Fruit fly (Drosophila melanogaster): Measurements from ENCODE around the gene CG16711.

Gene CG16711

DNA sequence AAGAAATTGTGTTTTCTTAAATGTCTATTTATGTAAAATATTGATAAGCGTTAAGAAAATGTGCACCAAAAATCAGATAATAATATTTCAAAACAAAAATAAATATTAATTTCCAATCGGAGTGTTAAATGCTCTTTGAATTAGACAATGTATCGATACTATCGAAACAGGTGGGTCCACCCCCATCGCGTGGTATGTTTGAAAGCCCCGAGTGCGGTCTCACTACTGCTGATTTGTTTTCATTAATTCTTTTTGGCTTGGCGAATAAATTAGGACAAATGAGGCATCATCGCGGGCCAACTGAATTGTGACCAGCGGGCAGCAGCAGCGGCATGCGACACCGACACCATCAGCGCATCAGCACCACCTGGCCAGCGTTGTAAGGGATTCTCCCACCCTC, 22.6 kb downstream of the CG16711 start, which contains the start of gene Naa60:
Gene Naa60 (plus strand): TSS at position 189 of the 400 bp plus-strand sequence.
- peak; percentile 4 for TF ChIP-seq HLH106 (tag; optimal IDR thresholded peaks at IDR 0.05)
- no peak for TF ChIP-seq Sp1 (GFP tag; optimal IDR thresholded peaks at IDR 0.05)
- no peak for TF ChIP-seq Myc (optimal IDR thresholded peaks at IDR 0.05)
- no peak for TF ChIP-seq Rel (GFP tag; optimal IDR thresholded peaks at IDR 0.05)
- peak; percentile 62 for TF ChIP-seq Rel (tag; optimal IDR thresholded peaks at IDR 0.05)

DNA sequence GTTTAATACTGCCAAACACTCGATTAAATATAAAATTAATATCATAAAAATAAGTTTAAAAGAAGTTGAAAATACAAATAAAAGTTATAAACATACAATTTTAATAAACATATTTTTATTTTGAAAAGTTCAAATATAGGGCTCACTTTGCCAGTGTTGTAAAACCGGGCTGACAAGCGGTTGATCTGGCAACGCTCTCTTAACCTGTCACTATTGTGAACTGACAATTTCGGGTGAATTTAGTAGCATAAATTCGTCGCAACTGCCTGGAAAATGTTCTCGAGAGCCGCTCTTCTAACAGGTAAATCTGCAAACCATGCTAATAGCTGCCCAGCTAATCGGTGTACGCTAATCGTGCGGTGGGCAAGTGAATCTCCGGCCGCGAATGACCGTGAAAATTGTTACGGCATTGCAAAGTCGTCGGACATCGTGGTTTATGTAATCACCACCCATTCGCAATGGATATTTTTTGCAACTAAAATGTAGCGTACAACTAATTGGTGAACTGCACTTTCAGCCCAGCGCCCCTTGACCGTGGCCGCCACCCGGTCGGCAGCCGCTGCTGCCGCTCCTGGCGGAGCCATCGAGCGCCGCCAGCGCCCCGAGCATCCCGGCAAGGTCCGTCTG, 25.8 kb downstream of the CG16711 start, which contains the start of gene ATPsynB:
Gene ATPsynB (plus strand): TSS at position 205 of the 627 bp plus-strand sequence.
- no peak for TF ChIP-seq Rel (GFP tag; optimal IDR thresholded peaks at IDR 0.05)
- TF ChIP-seq Rel (tag; optimal IDR thresholded peaks at IDR 0.05) = peak; percentile 46
- TF ChIP-seq brk (GFP tag; optimal IDR thresholded peaks at IDR 0.05) = no peak
- no peak for TF ChIP-seq dl (GFP tag; optimal IDR thresholded peaks at IDR 0.05; ENCODE audit: insufficient read depth in 1 of 2, partially characterized antibody in 2 of 2)
- TF ChIP-seq tai (GFP tag; optimal IDR thresholded peaks at IDR 0.05) = no peak
- TF ChIP-seq sage (GFP tag; optimal IDR thresholded peaks at IDR 0.05) = no peak
- TF ChIP-seq Mio (GFP tag; optimal IDR thresholded peaks at IDR 0.05) = no peak
- TF ChIP-seq Dif (GFP tag; optimal IDR thresholded peaks at IDR 0.05; ENCODE audit: partially characterized antibody) = peak; percentile 42
- no peak for TF ChIP-seq jim (GFP tag; optimal IDR thresholded peaks at IDR 0.05)
- no peak for TF ChIP-seq dmrt93B (GFP tag; optimal IDR thresholded peaks at IDR 0.05)
- TF ChIP-seq pan (optimal IDR thresholded peaks at IDR 0.05) = no peak
- no peak for TF ChIP-seq Sp1 (GFP tag; optimal IDR thresholded peaks at IDR 0.05)
- TF ChIP-seq br (GFP tag; optimal IDR thresholded peaks at IDR 0.05) = no peak

DNA sequence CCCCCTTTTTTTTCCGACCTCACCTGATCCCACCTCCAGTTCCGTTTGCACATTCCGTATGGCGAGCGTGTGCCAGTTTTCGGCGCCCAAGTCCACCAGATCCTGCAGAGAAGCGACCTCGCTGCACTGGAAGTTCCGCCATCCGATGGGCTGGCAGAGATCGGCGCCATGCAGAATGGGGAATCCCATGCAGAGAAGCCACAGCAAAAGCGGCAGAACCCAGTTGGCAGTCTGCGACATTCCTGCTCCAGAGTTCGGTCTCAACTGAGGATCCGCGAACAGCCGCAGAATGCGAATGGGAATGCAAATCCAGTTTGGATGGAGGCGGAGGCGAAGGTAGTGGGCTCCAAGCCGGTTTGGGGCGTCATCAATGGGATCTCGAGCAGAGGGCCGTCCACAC, 29.4 kb downstream of the CG16711 start, which contains the start of gene CG6749:
Gene CG6749 (minus strand): TSS at position 245 of the 400 bp plus-strand sequence.
- TF ChIP-seq tai (GFP tag; optimal IDR thresholded peaks at IDR 0.05) = no peak
- TF ChIP-seq Rel (GFP tag; optimal IDR thresholded peaks at IDR 0.05) = no peak
- peak; percentile 93 for TF ChIP-seq Rel (tag; optimal IDR thresholded peaks at IDR 0.05)
- no peak for TF ChIP-seq lola (GFP tag; optimal IDR thresholded peaks at IDR 0.05)
- TF ChIP-seq rgr (GFP tag; optimal IDR thresholded peaks at IDR 0.05) = no peak
- no peak for TF ChIP-seq GATAd (GFP tag; optimal IDR thresholded peaks at IDR 0.05)
- TF ChIP-seq jim (GFP tag; optimal IDR thresholded peaks at IDR 0.05) = no peak
- TF ChIP-seq Dfd (GFP tag; optimal IDR thresholded peaks at IDR 0.05) = no peak
- TF ChIP-seq Sp1 (GFP tag; optimal IDR thresholded peaks at IDR 0.05) = no peak
- no peak for TF ChIP-seq dl (GFP tag; optimal IDR thresholded peaks at IDR 0.05; ENCODE audit: insufficient read depth in 1 of 2, partially characterized antibody in 2 of 2)
- TF ChIP-seq Myc (optimal IDR thresholded peaks at IDR 0.05) = no peak
- peak; percentile 49 for TF ChIP-seq Dif (GFP tag; optimal IDR thresholded peaks at IDR 0.05; ENCODE audit: partially characterized antibody)

DNA sequence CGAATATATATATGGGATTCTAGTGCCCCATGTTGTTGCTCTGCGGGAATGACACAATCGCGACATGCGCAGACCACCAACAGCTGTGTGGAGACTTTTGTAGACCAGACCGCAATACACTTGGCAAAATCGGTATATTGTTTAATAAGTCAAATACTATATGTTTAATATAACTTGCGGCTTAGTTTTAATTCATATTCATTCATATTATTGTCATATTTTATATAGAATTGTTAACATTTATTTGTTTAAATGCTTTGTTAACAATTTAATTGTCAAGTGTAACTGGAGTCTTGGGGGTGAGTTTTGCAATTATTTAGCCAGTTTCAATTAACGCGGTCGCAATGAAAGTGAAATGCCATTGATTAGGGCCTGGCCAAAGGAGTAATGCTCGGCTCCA, 35.5 kb downstream of the CG16711 start:
- TF ChIP-seq h (GFP tag; optimal IDR thresholded peaks at IDR 0.05) (peak; percentile 21), Abd-B (GFP tag; optimal IDR thresholded peaks at IDR 0.05) (no peak), dsf (GFP tag; optimal IDR thresholded peaks at IDR 0.05; ENCODE audit: borderline replicate concordance) (no peak), foxo (GFP tag; optimal IDR thresholded peaks at IDR 0.05) (peak in 1 of 2 experiments; percentile 33), HLH106 (tag; optimal IDR thresholded peaks at IDR 0.05) (peak; percentile 16), fru (GFP tag; optimal IDR thresholded peaks at IDR 0.05) (peak; percentile 19)

DNA sequence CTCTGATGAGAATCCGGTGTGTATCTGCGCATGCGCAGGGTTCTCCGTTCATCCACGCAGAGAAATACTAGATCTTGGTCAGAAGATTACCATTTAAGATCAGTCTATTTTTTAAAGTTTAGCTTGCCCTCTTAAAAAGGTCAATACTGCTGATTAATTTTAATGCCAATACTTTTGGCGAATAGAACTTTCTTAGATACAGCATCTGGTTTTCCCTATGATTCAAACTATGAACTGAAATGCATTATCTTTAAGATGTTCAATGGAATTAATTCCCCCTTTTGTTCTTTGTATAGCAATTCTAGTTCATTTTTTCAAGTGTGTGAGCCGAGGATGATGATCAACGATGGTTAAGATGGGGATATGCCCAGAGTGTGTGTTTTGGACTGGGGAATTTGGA, 38.2 kb downstream of the CG16711 start:
- peak; percentile 85 for TF ChIP-seq woc (GFP tag; optimal IDR thresholded peaks at IDR 0.05)
- peak; percentile 68 for TF ChIP-seq ey (GFP tag; optimal IDR thresholded peaks at IDR 0.05)
- no peak for TF ChIP-seq Abd-B (GFP tag; optimal IDR thresholded peaks at IDR 0.05)
- TF ChIP-seq br (GFP tag; optimal IDR thresholded peaks at IDR 0.05) = peak; percentile 70
- TF ChIP-seq tai (GFP tag; optimal IDR thresholded peaks at IDR 0.05) = no peak
- peak; percentile 36 for TF ChIP-seq CG9705 (GFP tag; optimal IDR thresholded peaks at IDR 0.05)
- no peak for TF ChIP-seq CrebA (GFP tag; optimal IDR thresholded peaks at IDR 0.05; ENCODE audit: borderline replicate concordance)
- peak; percentile 26 for TF ChIP-seq brk (GFP tag; optimal IDR thresholded peaks at IDR 0.05)
- TF ChIP-seq dl (GFP tag; optimal IDR thresholded peaks at IDR 0.05; ENCODE audit: insufficient read depth in 1 of 2, partially characterized antibody in 2 of 2) = no peak
- TF ChIP-seq Mio (GFP tag; optimal IDR thresholded peaks at IDR 0.05) = no peak
- TF ChIP-seq OdsH (GFP tag; optimal IDR thresholded peaks at IDR 0.05) = peak; percentile 79
- TF ChIP-seq usp (GFP tag; optimal IDR thresholded peaks at IDR 0.05) = no peak
- TF ChIP-seq rgr (GFP tag; optimal IDR thresholded peaks at IDR 0.05) = peak; percentile 31
- no peak for TF ChIP-seq dsf (GFP tag; optimal IDR thresholded peaks at IDR 0.05; ENCODE audit: borderline replicate concordance)
- peak; percentile 87 for TF ChIP-seq HLH106 (tag; optimal IDR thresholded peaks at IDR 0.05)
- no peak for TF ChIP-seq lola (GFP tag; optimal IDR thresholded peaks at IDR 0.05)
- TF ChIP-seq Hr78 (GFP tag; optimal IDR thresholded peaks at IDR 0.05) = no peak
- TF ChIP-seq GATAd (GFP tag; optimal IDR thresholded peaks at IDR 0.05) = no peak
- no peak for TF ChIP-seq pan (optimal IDR thresholded peaks at IDR 0.05)
- TF ChIP-seq Hnf4 (GFP tag; optimal IDR thresholded peaks at IDR 0.05) = peak; percentile 28
- TF ChIP-seq Rel (GFP tag; optimal IDR thresholded peaks at IDR 0.05) = no peak
- TF ChIP-seq Rel (tag; optimal IDR thresholded peaks at IDR 0.05) = peak; percentile 6
- no peak for TF ChIP-seq sv (GFP tag; optimal IDR thresholded peaks at IDR 0.05)
- no peak for TF ChIP-seq Vsx2 (GFP tag; optimal IDR thresholded peaks at IDR 0.05; ENCODE audit: partially characterized antibody)
- peak; percentile 57 for TF ChIP-seq psq (GFP tag; optimal IDR thresholded peaks at IDR 0.05)
- peak; percentile 38 for TF ChIP-seq sage (GFP tag; optimal IDR thresholded peaks at IDR 0.05)
- TF ChIP-seq Hr83 (GFP tag; optimal IDR thresholded peaks at IDR 0.05; ENCODE audit: poor library complexity, severe bottlenecking) = no peak
- TF ChIP-seq Myc (optimal IDR thresholded peaks at IDR 0.05) = no peak
- TF ChIP-seq fru (GFP tag; optimal IDR thresholded peaks at IDR 0.05) = peak; percentile 77
- peak; percentile 73 for TF ChIP-seq h (GFP tag; optimal IDR thresholded peaks at IDR 0.05)
- TF ChIP-seq foxo (GFP tag; optimal IDR thresholded peaks at IDR 0.05) = peak in 1 of 2 experiments; percentile 66
- TF ChIP-seq jim (GFP tag; optimal IDR thresholded peaks at IDR 0.05) = no peak
- TF ChIP-seq dmrt93B (GFP tag; optimal IDR thresholded peaks at IDR 0.05) = peak; percentile 77
